Worm (Caenorhabditis elegans) whole organism, L1 larva: ENCODE results near the gene syf-2.
A peak's percentile ranks its signal among the peaks of the same experiment; 100 is the strongest.

Experiments
- C04F5.9 ChIP-seq: sonication (generic microtip); optimal IDR thresholded peaks from 2 replicates; lab custom pipeline; 2016; ENCODE audit warnings: missing genetic modification characterization, missing compliant biosample characterization
- C34B4.2 ChIP-seq: sonication (generic microtip); optimal IDR thresholded peaks from 2 replicates; lab custom pipeline; 2017; ENCODE audit warnings: mild to moderate bottlenecking, missing genetic modification characterization, missing compliant biosample characterization
- F16B12.6 ChIP-seq: fragments of 150-350 bp; optimal IDR thresholded peaks from 2 replicates; lab custom pipeline; 2014; ENCODE audit warnings: missing biosample characterization, missing genetic modification characterization
- ceh-63 ChIP-seq: fragments of 200-800 bp; sonication (Bioruptor generic); optimal IDR thresholded peaks from 2 replicates; lab custom pipeline; 2018; ENCODE audit warnings: mild to moderate bottlenecking, missing genetic modification characterization, missing compliant biosample characterization
- ces-1 ChIP-seq: fragments of 150-350 bp; optimal IDR thresholded peaks from 2 replicates; lab custom pipeline; 2014; ENCODE audit warnings: missing biosample characterization, missing genetic modification reagents, missing genetic modification characterization
- dsc-1 ChIP-seq: sonication (generic microtip); optimal IDR thresholded peaks from 2 replicates; lab custom pipeline; 2016; ENCODE audit warnings: mild to moderate bottlenecking, missing genetic modification characterization, missing compliant biosample characterization
- efl-1 ChIP-seq, 4 experiments: fragments of 150-350 bp; optimal IDR thresholded peaks in 3 of 4; peaks in 1 of 4; 1 replicate in 1 of 4; 2 replicates in 3 of 4; lab custom pipeline; 2014; ENCODE audit warnings: missing biosample characterization in 2 of 4, missing genetic modification characterization in 2 of 4, missing genetic modification reagents in 2 of 4
- efl-3 ChIP-seq: fragments of 200-800 bp; sonication (Bioruptor generic); optimal IDR thresholded peaks from 2 replicates; lab custom pipeline; 2018; ENCODE audit warnings: mild to moderate bottlenecking, missing genetic modification characterization, missing compliant biosample characterization
- egl-13 ChIP-seq: sonication (generic microtip); optimal IDR thresholded peaks from 2 replicates; lab custom pipeline; 2016; ENCODE audit warnings: missing genotype, missing genetic modification reagents, missing genetic modification characterization, missing compliant biosample characterization
- egl-27 ChIP-seq, 2 experiments: fragments of 150-350 bp in 1 of 2; sonication (generic microtip); optimal IDR thresholded peaks; 3 replicates each; lab custom pipeline; 2017 to 2018; ENCODE audit warnings: missing biosample characterization in 2 of 2, missing genetic modification characterization in 2 of 2, missing genetic modification reagents in 2 of 2
- ets-5 ChIP-seq: fragments of 200-800 bp; sonication (Bioruptor generic); IDR thresholded peaks from 2 replicates; pipeline ENCODE4 v1.3.6; 2022; ENCODE audit warnings: missing genetic modification characterization, missing compliant biosample characterization
- fkh-4 ChIP-seq: sonication (generic microtip); optimal IDR thresholded peaks from 2 replicates; lab custom pipeline; 2016; ENCODE audit warnings: missing compliant biosample characterization, missing genetic modification characterization, borderline replicate concordance
- fkh-8 ChIP-seq: sonication (generic microtip); optimal IDR thresholded peaks from 2 replicates; lab custom pipeline; 2016; ENCODE audit warnings: mild to moderate bottlenecking, missing genetic modification characterization, missing compliant biosample characterization
- hlh-4 ChIP-seq: sonication (generic microtip); optimal IDR thresholded peaks from 2 replicates; lab custom pipeline; 2016; ENCODE audit warnings: mild to moderate bottlenecking, missing genetic modification characterization, missing compliant biosample characterization
- hpl-2 ChIP-seq: fragments of 150-350 bp; optimal IDR thresholded peaks from 2 replicates; lab custom pipeline; 2014; ENCODE audit warnings: missing biosample characterization, missing genetic modification reagents, missing genetic modification characterization
- irx-1 ChIP-seq: sonication (generic microtip); optimal IDR thresholded peaks from 2 replicates; lab custom pipeline; 2016; ENCODE audit warnings: missing genetic modification characterization, missing compliant biosample characterization
- isw-1 ChIP-seq: fragments of 200-800 bp; sonication (Bioruptor generic); IDR thresholded peaks from 2 replicates; pipeline ENCODE4 v1.3.6; 2022; ENCODE audit warnings: missing genetic modification characterization, missing compliant biosample characterization
- lin-13 ChIP-seq: fragments of 150-350 bp; optimal IDR thresholded peaks from 2 replicates; lab custom pipeline; 2014; ENCODE audit warnings: missing biosample characterization, missing genetic modification reagents, missing genetic modification characterization
- lin-14 ChIP-seq: fragments of 200-800 bp; sonication (Bioruptor generic); optimal IDR thresholded peaks from 2 replicates; lab custom pipeline; 2018; ENCODE audit warnings: mild to moderate bottlenecking, missing genetic modification characterization, moderate library complexity, missing compliant biosample characterization
- lin-15B ChIP-seq: fragments of 150-350 bp; sonication (generic microtip); optimal IDR thresholded peaks from 3 replicates; lab custom pipeline; 2014; ENCODE audit warnings: missing biosample characterization, missing genetic modification characterization
- mab-9 ChIP-seq: fragments of 200-800 bp; sonication (Bioruptor generic); IDR thresholded peaks from 2 replicates; pipeline ENCODE4 v1.3.6; 2022; ENCODE audit warnings: missing genetic modification reagents, missing genetic modification characterization, missing compliant biosample characterization
- nhr-12 ChIP-seq: sonication (generic microtip); optimal IDR thresholded peaks from 2 replicates; lab custom pipeline; 2017; ENCODE audit warnings: missing biosample characterization, missing genetic modification characterization
- nhr-19 ChIP-seq: fragments of 200-800 bp; sonication (Bioruptor generic); conservative IDR thresholded peaks from 2 replicates; pipeline ENCODE4 v1.3.6; 2022; ENCODE audit warnings: missing genetic modification characterization, missing compliant biosample characterization
- nhr-20 ChIP-seq: sonication (generic microtip); optimal IDR thresholded peaks from 2 replicates; lab custom pipeline; 2016; ENCODE audit warnings: mild to moderate bottlenecking, missing genetic modification characterization, missing compliant biosample characterization
- nhr-76 ChIP-seq: sonication (generic microtip); optimal IDR thresholded peaks from 2 replicates; lab custom pipeline; 2017; ENCODE audit warnings: missing biosample characterization, missing genetic modification characterization
- nhr-77 ChIP-seq: fragments of 150-350 bp; optimal IDR thresholded peaks from 2 replicates; lab custom pipeline; 2014; ENCODE audit warnings: missing biosample characterization, missing genetic modification characterization
- nhr-85 ChIP-seq: sonication (generic microtip); peaks from one replicate; lab custom pipeline; 2016; ENCODE audit warnings: missing genetic modification characterization, inconsistent platforms, missing compliant biosample characterization
- rnt-1 ChIP-seq: sonication (generic microtip); optimal IDR thresholded peaks from 2 replicates; lab custom pipeline; 2016; ENCODE audit warnings: mild to moderate bottlenecking, missing genetic modification characterization, moderate library complexity, missing compliant biosample characterization
- skn-1 ChIP-seq: fragments of 150-350 bp; optimal IDR thresholded peaks from 2 replicates; lab custom pipeline; 2014; ENCODE audit warnings: missing biosample characterization, missing genetic modification characterization
- snpc-4 ChIP-seq: fragments of 150-350 bp; optimal IDR thresholded peaks from 2 replicates; lab custom pipeline; 2014; ENCODE audit warnings: missing biosample characterization, missing genetic modification characterization
- snu-23 ChIP-seq: sonication (generic microtip); optimal IDR thresholded peaks from 2 replicates; lab custom pipeline; 2016; ENCODE audit warnings: missing genetic modification characterization, missing compliant biosample characterization
- sup-37 ChIP-seq: fragments of 200-800 bp; sonication (Bioruptor generic); optimal IDR thresholded peaks from 2 replicates; lab custom pipeline; 2018; ENCODE audit warnings: mild to moderate bottlenecking, missing genetic modification characterization, missing compliant biosample characterization
- unc-130 ChIP-seq: fragments of 150-350 bp; optimal IDR thresholded peaks from 2 replicates; lab custom pipeline; 2017; ENCODE audit warnings: missing biosample characterization, missing genetic modification characterization, inconsistent platforms
- unc-30 ChIP-seq: sonication (generic microtip); optimal IDR thresholded peaks from 2 replicates; lab custom pipeline; 2017; ENCODE audit warnings: missing biosample characterization, missing genetic modification characterization
- unc-86 ChIP-seq: sonication (generic microtip); optimal IDR thresholded peaks from 2 replicates; lab custom pipeline; 2016; ENCODE audit warnings: missing genetic modification characterization, missing compliant biosample characterization
- unc-98 ChIP-seq: fragments of 200-800 bp; sonication (Bioruptor generic); IDR thresholded peaks from 2 replicates; pipeline ENCODE4 v1.3.6; 2022; ENCODE audit warnings: missing genetic modification characterization, missing compliant biosample characterization
- vab-15 ChIP-seq: sonication (generic microtip); optimal IDR thresholded peaks from 2 replicates; lab custom pipeline; 2017; ENCODE audit warnings: missing genotype, mild to moderate bottlenecking, missing genetic modification characterization, missing compliant biosample characterization
- xbp-1 ChIP-seq: sonication (generic microtip); optimal IDR thresholded peaks from 2 replicates; lab custom pipeline; 2016; ENCODE audit warnings: missing genetic modification characterization, missing compliant biosample characterization
- zip-4 ChIP-seq: fragments of 200-800 bp; sonication (Bioruptor generic); optimal IDR thresholded peaks from 2 replicates; lab custom pipeline; 2018; ENCODE audit warnings: mild to moderate bottlenecking, missing genetic modification characterization, moderate library complexity, missing compliant biosample characterization

Gene syf-2

DNA sequence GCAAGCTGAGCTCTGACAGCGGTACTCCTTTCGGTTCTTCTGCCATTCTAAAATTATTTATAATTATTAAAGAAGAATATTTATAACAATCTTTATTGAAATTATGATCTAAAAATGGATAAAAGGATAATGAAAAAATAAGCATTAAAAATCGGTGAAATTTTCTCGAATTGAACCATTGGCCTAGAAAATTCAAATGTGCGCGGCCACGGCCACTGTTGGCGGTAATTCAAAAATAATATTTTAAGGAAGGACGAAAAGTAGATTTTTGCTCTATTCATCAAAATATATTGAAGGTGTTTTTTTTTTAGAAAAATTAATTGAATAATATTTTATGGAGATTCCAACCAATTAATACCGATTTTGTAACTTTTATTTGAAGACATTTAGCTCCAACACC, 36.9 kb upstream of the syf-2 start, which contains the start of gene pfd-5 (continued):
- TF ChIP-seq ces-1 (GFP tag; lab: Kevin White, UChicago) = no peak
- no peak for TF ChIP-seq egl-27 (tag; optimal IDR thresholded peaks at IDR 0.05; lab: Kevin White, UChicago)
- TF ChIP-seq sup-37 (GFP tag; lab: Kevin White, UChicago) = no peak
- no peak for TF ChIP-seq vab-15 (tag; lab: Kevin White, UChicago)
- peak; percentile 47 for TF ChIP-seq C04F5.9
- peak; percentile 67 for TF ChIP-seq isw-1 (GFP tag; lab: Robert Waterston, UW)
- no peak for TF ChIP-seq hlh-4 (tag; lab: Kevin White, UChicago)
- TF ChIP-seq lin-14 (GFP tag; lab: Kevin White, UChicago) = peak; percentile 76
- TF ChIP-seq nhr-20 = peak; percentile 67
- peak; percentile 22 for TF ChIP-seq fkh-8
- TF ChIP-seq nhr-85 (tag; lab: Kevin White, UChicago) = peak; percentile 91
- no peak for TF ChIP-seq zip-4 (GFP tag; lab: Kevin White, UChicago)
- TF ChIP-seq ets-5 (GFP tag; lab: Robert Waterston, UW) = no peak
- peak; percentile 10 for TF ChIP-seq F16B12.6 (tag; lab: Kevin White, UChicago)
- TF ChIP-seq unc-130 (tag; lab: Kevin White, UChicago) = peak; percentile 12

DNA sequence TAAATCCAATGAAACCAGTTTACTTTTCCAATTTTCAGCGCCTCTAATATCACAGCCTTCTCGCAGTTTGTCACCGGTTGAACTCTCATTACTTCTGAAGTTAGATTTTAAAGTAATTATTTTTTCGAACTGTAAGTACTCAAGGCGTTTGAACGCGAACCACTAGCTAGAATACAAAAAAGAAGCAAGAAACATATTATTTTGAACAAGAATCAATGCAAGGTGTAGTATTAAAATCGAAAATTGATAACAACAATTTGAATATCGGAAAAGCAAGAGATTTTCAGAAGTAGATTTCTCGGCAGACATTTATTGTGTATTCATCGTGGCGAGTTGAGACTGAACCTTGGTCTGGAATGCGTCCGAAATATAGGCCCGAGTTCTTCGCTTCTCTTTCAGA, 36.1 kb upstream of the syf-2 start, which contains the start of gene exos-9:
exos-9 (minus strand) TSS at position 101 of the 400 bp plus-strand sequence.
- no peak for TF ChIP-seq nhr-12 (tag; lab: Kevin White, UChicago)
- no peak for TF ChIP-seq lin-13 (GFP tag; lab: Kevin White, UChicago)
- TF ChIP-seq fkh-8 = no peak
- TF ChIP-seq C34B4.2 (tag; lab: Kevin White, UChicago) = no peak
- TF ChIP-seq xbp-1 (tag; lab: Kevin White, UChicago) = no peak
- TF ChIP-seq C04F5.9 = no peak
- TF ChIP-seq ets-5 (GFP tag; lab: Robert Waterston, UW) = no peak
- TF ChIP-seq, all 84 proteins: peak for 0

DNA sequence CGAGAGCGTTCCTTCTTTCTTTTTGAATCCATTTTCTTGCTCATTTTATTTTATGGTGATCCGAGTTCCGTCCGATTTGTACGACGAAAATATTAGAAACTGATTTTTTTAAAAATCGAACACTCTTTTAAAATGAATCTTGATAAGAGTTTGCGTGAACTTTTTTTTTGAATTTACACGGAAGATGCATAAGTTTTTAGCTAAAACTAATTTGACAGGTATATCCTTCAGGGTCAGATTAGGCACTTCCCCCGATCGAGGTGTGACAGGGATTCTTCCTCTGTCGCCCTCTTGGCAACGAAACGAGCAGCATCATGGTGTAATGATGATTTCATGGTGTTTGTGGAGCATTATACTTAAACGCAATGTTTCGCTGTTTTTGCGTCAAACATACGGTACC, 33.4 kb upstream of the syf-2 start, which contains the start of gene F37C12.18:
F37C12.18 (minus strand) TSS at position 101 of the 400 bp plus-strand sequence.
- no peak for TF ChIP-seq lin-13 (GFP tag; lab: Kevin White, UChicago)
- no peak for TF ChIP-seq nhr-77 (tag; lab: Kevin White, UChicago)
- no peak for TF ChIP-seq ceh-63 (GFP tag; lab: Kevin White, UChicago)
- no peak for TF ChIP-seq egl-13
- TF ChIP-seq efl-1 (optimal IDR thresholded peaks at IDR 0.05; lab: Kevin White, UChicago) = no peak
- peak in 1 of 2 experiments; percentile 49 for TF ChIP-seq efl-1 (GFP tag; optimal IDR thresholded peaks at IDR 0.05 in 1 of 2; lab: Kevin White, UChicago)
- no peak for TF ChIP-seq skn-1 (tag; lab: Kevin White, UChicago)

DNA sequence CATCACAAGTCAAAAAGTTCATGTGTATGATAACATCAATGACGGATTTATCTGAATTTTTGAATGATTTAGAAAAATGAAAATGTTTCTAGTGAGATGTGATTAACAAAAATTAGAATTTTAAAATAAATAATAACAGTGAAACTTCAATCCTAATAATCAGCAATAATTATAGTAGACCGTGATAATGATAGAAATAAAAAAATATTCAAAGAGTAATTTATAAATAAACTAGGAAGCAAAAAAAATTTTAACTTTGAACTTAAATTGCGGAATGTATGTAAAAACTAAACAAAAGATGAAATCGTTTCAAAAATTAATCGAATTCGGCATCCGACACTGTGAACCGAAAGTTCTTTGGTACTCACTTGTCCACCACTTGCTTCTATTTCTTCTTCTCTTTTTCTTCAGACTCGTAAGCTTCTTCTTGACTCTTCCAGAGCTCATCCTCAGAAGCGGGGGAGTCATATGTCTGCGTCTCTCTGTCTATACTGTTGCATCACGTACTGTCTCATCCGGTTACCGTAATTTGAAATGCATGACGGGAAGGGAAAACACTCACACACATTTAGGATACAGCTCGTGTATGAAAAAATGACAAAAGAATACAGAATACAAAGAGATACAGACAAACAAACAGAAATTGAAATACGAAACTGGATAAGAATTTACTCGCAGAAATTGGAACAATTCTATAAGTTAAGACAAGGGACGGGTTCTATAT, 31.2 kb upstream of the syf-2 start, which contains the start of gene mec-14:
mec-14 (minus strand) TSS at position 51 of the 724 bp plus-strand sequence.
- no peak for TF ChIP-seq unc-30 (tag; lab: Kevin White, UChicago)
- TF ChIP-seq unc-86 (tag; lab: Kevin White, UChicago) = peak; percentile 39

DNA sequence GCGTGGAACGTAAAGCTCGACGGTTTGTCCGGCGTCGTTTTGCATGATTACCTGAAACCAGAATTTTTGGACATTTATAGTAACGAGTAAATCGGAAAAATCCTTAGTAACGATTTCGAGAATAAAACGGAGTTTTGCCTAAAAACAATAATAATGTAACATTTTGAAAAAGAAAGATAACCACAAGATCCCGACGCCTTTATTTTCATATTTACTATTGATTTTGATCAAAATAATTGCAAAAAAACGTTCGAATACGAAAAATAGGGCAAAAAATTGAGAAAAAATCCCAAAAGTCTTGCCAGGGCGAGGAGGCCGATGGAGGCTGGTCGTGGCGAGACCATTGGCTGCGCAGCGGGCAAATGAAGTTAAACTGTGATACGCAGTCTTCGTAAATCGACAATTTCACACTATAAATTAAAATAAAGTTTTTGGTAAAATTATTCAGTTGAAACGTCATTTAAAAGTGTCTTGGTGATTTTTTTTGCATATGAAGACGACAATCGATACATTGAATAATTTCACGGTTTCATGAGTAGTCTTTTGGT, 27.7 kb upstream of the syf-2 start, which contains the start of gene rps-21:
rps-21 (minus strand) TSS at position 51 of the 548 bp plus-strand sequence.
- TF ChIP-seq vab-15 (tag; lab: Kevin White, UChicago) = peak; percentile 31
- peak; percentile 71 for TF ChIP-seq unc-86 (tag; lab: Kevin White, UChicago)
- TF ChIP-seq lin-13 (GFP tag; lab: Kevin White, UChicago) = peak; percentile 67
- peak; percentile 83 for TF ChIP-seq lin-15B
- peak; percentile 49 for TF ChIP-seq irx-1
- TF ChIP-seq fkh-4 (tag; lab: Kevin White, UChicago) = no peak
- peak; percentile 91 for TF ChIP-seq snu-23
- peak; percentile 86 to 88 for TF ChIP-seq efl-1 (optimal IDR thresholded peaks at IDR 0.05; lab: Kevin White, UChicago)
- TF ChIP-seq efl-1 (GFP tag; optimal IDR thresholded peaks at IDR 0.05 in 1 of 2; lab: Kevin White, UChicago) = peak; percentile 78 to 98
- TF ChIP-seq sup-37 (GFP tag; lab: Kevin White, UChicago) = no peak
- peak; percentile 55 for TF ChIP-seq snpc-4
- TF ChIP-seq nhr-77 (tag; lab: Kevin White, UChicago) = peak; percentile 79
- TF ChIP-seq ets-5 (GFP tag; lab: Robert Waterston, UW) = no peak
- TF ChIP-seq nhr-12 (tag; lab: Kevin White, UChicago) = no peak
- TF ChIP-seq rnt-1 (tag; lab: Kevin White, UChicago) = peak; percentile 82
- peak; percentile 70 for TF ChIP-seq unc-130 (tag; lab: Kevin White, UChicago)
- no peak for TF ChIP-seq efl-3 (GFP tag; lab: Kevin White, UChicago)
- peak; percentile 10 for TF ChIP-seq hpl-2
- peak; percentile 76 for TF ChIP-seq fkh-8
- peak; percentile 74 for TF ChIP-seq dsc-1 (tag; lab: Kevin White, UChicago)
- peak; percentile 87 for TF ChIP-seq nhr-19 (GFP tag; lab: Robert Waterston, UW)
- peak; percentile 88 for TF ChIP-seq nhr-20
- peak; percentile 76 for TF ChIP-seq lin-14 (GFP tag; lab: Kevin White, UChicago)
- TF ChIP-seq nhr-76 (tag; lab: Kevin White, UChicago) = no peak
- TF ChIP-seq mab-9 (GFP tag; lab: Robert Waterston, UW) = 0 out of 2 replicates have a peak, but pooled peaks have one; percentile 9
- TF ChIP-seq unc-98 (GFP tag; lab: Robert Waterston, UW) = no peak
